Fruit fly (Drosophila melanogaster) whole organism, wandering third instar larva: ENCODE results near the gene CG6693.

Source experiments
- Abd-B ChIP-seq: fragments of >200 bp; optimal IDR thresholded peaks from 2 replicates; lab custom pipeline; 2017; ENCODE audit warnings: missing biosample characterization, missing genetic modification characterization
- CG32264 ChIP-seq: fragments of 200-800 bp; sonication (Bioruptor generic); optimal IDR thresholded peaks from 2 replicates; lab custom pipeline; 2016; ENCODE audit warnings: missing biosample characterization, missing genetic modification characterization
- CG9705 ChIP-seq: fragments of 200-800 bp; sonication (Bioruptor generic); optimal IDR thresholded peaks from 2 replicates; lab custom pipeline; 2018; ENCODE audit warnings: missing biosample characterization, mild to moderate bottlenecking, missing genetic modification characterization
- CrebA ChIP-seq: fragments of 200-800 bp; sonication (Bioruptor generic); optimal IDR thresholded peaks from 2 replicates; lab custom pipeline; 2016; ENCODE audit warnings: missing biosample characterization, mild to moderate bottlenecking, missing genetic modification characterization, borderline replicate concordance
- Dfd ChIP-seq: fragments of >200 bp; optimal IDR thresholded peaks from 2 replicates; lab custom pipeline; 2017; ENCODE audit warnings: missing biosample characterization, missing genetic modification characterization
- Dif ChIP-seq: fragments of 200-275, 200-300 bp; sonication (Bioruptor generic); optimal IDR thresholded peaks from 2 replicates; lab custom pipeline; 2018; ENCODE audit warnings: missing biosample characterization, missing genetic modification characterization; ENCODE audit not compliant: partially characterized antibody
- GATAd ChIP-seq: sonication (Bioruptor generic); optimal IDR thresholded peaks from 2 replicates; lab custom pipeline; 2016; ENCODE audit warnings: missing biosample characterization, missing genetic modification characterization
- HLH106 ChIP-seq: fragments of 200-800 bp; optimal IDR thresholded peaks from 3 replicates; lab custom pipeline; 2019; ENCODE audit warnings: missing biosample characterization, mild to moderate bottlenecking, missing genetic modification characterization, moderate library complexity
- Hnf4 ChIP-seq: fragments of 200-800 bp; sonication (Bioruptor generic); optimal IDR thresholded peaks from 2 replicates; lab custom pipeline; 2016; ENCODE audit warnings: missing biosample characterization, mild to moderate bottlenecking, missing genetic modification characterization
- Hr78 ChIP-seq: fragments of >200 bp; optimal IDR thresholded peaks from 2 replicates; lab custom pipeline; 2017; ENCODE audit warnings: missing biosample characterization, missing genetic modification characterization
- Jra ChIP-seq: sonication (Bioruptor generic); optimal IDR thresholded peaks from 2 replicates; lab custom pipeline; 2016; ENCODE audit warnings: missing biosample characterization, missing genetic modification characterization
- Mio ChIP-seq: sonication (Bioruptor generic); optimal IDR thresholded peaks from 2 replicates; lab custom pipeline; 2016; ENCODE audit warnings: missing biosample characterization, missing genetic modification characterization
- Myc ChIP-seq: fragments of >200 bp; optimal IDR thresholded peaks from 2 replicates; lab custom pipeline; 2017
- N ChIP-seq: fragments of >200 bp; optimal IDR thresholded peaks from 2 replicates; lab custom pipeline; 2018; ENCODE audit warnings: missing biosample characterization, missing external identifiers, missing genetic modification characterization
- OdsH ChIP-seq: fragments of 200-800 bp; sonication (Bioruptor generic); optimal IDR thresholded peaks from 2 replicates; lab custom pipeline; 2016; ENCODE audit warnings: missing biosample characterization, mild to moderate bottlenecking, missing genetic modification characterization
- Sp1 ChIP-seq: fragments of 200-800 bp; sonication (Bioruptor generic); optimal IDR thresholded peaks from 3 replicates; lab custom pipeline; 2019; ENCODE audit warnings: missing biosample characterization, mild to moderate bottlenecking, missing genetic modification characterization, moderate library complexity
- Vsx2 ChIP-seq: fragments of 200-300, 225-300 bp; sonication (Bioruptor generic); optimal IDR thresholded peaks from 2 replicates; lab custom pipeline; 2018; ENCODE audit warnings: missing biosample characterization, missing genetic modification characterization; ENCODE audit not compliant: partially characterized antibody
- br ChIP-seq: fragments of 200-800 bp; sonication (Bioruptor generic); optimal IDR thresholded peaks from 2 replicates; lab custom pipeline; 2016; ENCODE audit warnings: missing biosample characterization, missing genetic modification characterization
- brk ChIP-seq: fragments of 200-800 bp; sonication (Bioruptor generic); optimal IDR thresholded peaks from 2 replicates; lab custom pipeline; 2016; ENCODE audit warnings: missing biosample characterization, mild to moderate bottlenecking, missing genetic modification characterization
- dl ChIP-seq, 2 experiments: fragments of 175-275, 200-275 bp in 1 of 2; fragments of 200-275 bp in 1 of 2; sonication (Bioruptor generic); optimal IDR thresholded peaks; lab custom pipeline; 2018; ENCODE audit warnings: mild to moderate bottlenecking in 2 of 2, missing biosample characterization in 2 of 2, missing genetic modification characterization in 2 of 2, moderate library complexity in 2 of 2; ENCODE audit not compliant: partially characterized antibody in 2 of 2, insufficient read depth in 1 of 2
- dmrt93B ChIP-seq: fragments of 200-800 bp; sonication (Bioruptor generic); optimal IDR thresholded peaks from 2 replicates; lab custom pipeline; 2018; ENCODE audit warnings: missing biosample characterization, mild to moderate bottlenecking, missing genetic modification characterization
- ey ChIP-seq: fragments of 200-800 bp; sonication (Bioruptor generic); optimal IDR thresholded peaks from 2 replicates; lab custom pipeline; 2016; ENCODE audit warnings: missing biosample characterization, missing genetic modification characterization
- foxo ChIP-seq, 2 experiments: fragments of 200-800 bp; sonication (Bioruptor generic); optimal IDR thresholded peaks; 2 replicates in 1 of 2; 3 replicates in 1 of 2; lab custom pipeline; 2016 to 2017; ENCODE audit warnings: missing biosample characterization in 2 of 2, missing genetic modification characterization in 2 of 2
- fru ChIP-seq: fragments of 200-800 bp; sonication (Bioruptor generic); optimal IDR thresholded peaks from 3 replicates; lab custom pipeline; 2016; ENCODE audit warnings: missing biosample characterization, mild to moderate bottlenecking, missing genetic modification characterization
- h ChIP-seq: fragments of 200-800 bp; sonication (Bioruptor generic); optimal IDR thresholded peaks from 3 replicates; lab custom pipeline; 2016; ENCODE audit warnings: missing biosample characterization, mild to moderate bottlenecking, missing genetic modification characterization
- jim ChIP-seq: fragments of 175-275, 200-325 bp; sonication (Bioruptor generic); optimal IDR thresholded peaks from 2 replicates; lab custom pipeline; 2016; ENCODE audit warnings: missing biosample characterization, mild to moderate bottlenecking, missing genetic modification characterization
- lola ChIP-seq: fragments of >200 bp; optimal IDR thresholded peaks from 2 replicates; lab custom pipeline; 2017; ENCODE audit warnings: missing biosample characterization, missing genetic modification characterization
- pan ChIP-seq: fragments of >200 bp; optimal IDR thresholded peaks from 2 replicates; lab custom pipeline; 2017
- psq ChIP-seq: fragments of 200-800 bp; sonication (Bioruptor generic); optimal IDR thresholded peaks from 3 replicates; lab custom pipeline; 2017; ENCODE audit warnings: missing biosample characterization, mild to moderate bottlenecking, missing genetic modification characterization, moderate library complexity
- sage ChIP-seq: fragments of 200-800 bp; sonication (Bioruptor generic); optimal IDR thresholded peaks from 2 replicates; lab custom pipeline; 2016; ENCODE audit warnings: missing biosample characterization, mild to moderate bottlenecking, missing genetic modification characterization
- sv ChIP-seq: fragments of 200-800 bp; sonication (Bioruptor generic); optimal IDR thresholded peaks from 3 replicates; lab custom pipeline; 2016; ENCODE audit warnings: missing biosample characterization, missing genetic modification characterization
- tai ChIP-seq: sonication (Bioruptor generic); optimal IDR thresholded peaks from 2 replicates; lab custom pipeline; 2016; ENCODE audit warnings: missing biosample characterization, missing genetic modification characterization
- usp ChIP-seq: fragments of >200 bp; optimal IDR thresholded peaks from 2 replicates; lab custom pipeline; 2017; ENCODE audit warnings: missing biosample characterization, missing genetic modification characterization
- woc ChIP-seq: sonication (Bioruptor generic); optimal IDR thresholded peaks from 2 replicates; lab custom pipeline; 2016; ENCODE audit warnings: missing biosample characterization, mild to moderate bottlenecking, missing genetic modification characterization

The CG6693 gene

dm6 chr3R:11195792-11196191 is 25.6 kb downstream of the CG6693 start, which contains the start of gene CG18577:
TSS of gene CG18577 (plus strand) at chr3R:11196092.
- TF ChIP-seq dmrt93B (GFP tag; lab: Kevin White, UChicago) (no peak), br (GFP tag; lab: Kevin White, UChicago) (no peak), N (no peak), sv (GFP tag; lab: Kevin White, UChicago) (no peak), tai (GFP tag; lab: Kevin White, UChicago) (no peak), sage (GFP tag; lab: Kevin White, UChicago) (no peak), fru (no peak), foxo (GFP tag; optimal IDR thresholded peaks at IDR 0.05; lab: Kevin White, UChicago) (no peak), Sp1 (GFP tag; lab: Kevin White, UChicago) (no peak), CG32264 (GFP tag; lab: Kevin White, UChicago) (no peak), pan (lab: Kevin White, UChicago) (no peak), CG9705 (GFP tag; lab: Kevin White, UChicago) (no peak), jim (GFP tag; lab: Kevin White, UChicago) (no peak)

dm6 chr3R:11178300-11178699 is 43.1 kb downstream of the CG6693 start:
- no peak for TF ChIP-seq lola (GFP tag; lab: Kevin White, UChicago)
- no peak for TF ChIP-seq GATAd
- no peak for TF ChIP-seq brk
- TF ChIP-seq foxo (GFP tag; optimal IDR thresholded peaks at IDR 0.05; lab: Kevin White, UChicago): no peak
- TF ChIP-seq sv (GFP tag; lab: Kevin White, UChicago): no peak

dm6 chr3R:11177579-11177978 is 43.9 kb downstream of the CG6693 start:
- no peak for TF ChIP-seq Mio
- no peak for TF ChIP-seq pan (lab: Kevin White, UChicago)
- no peak for TF ChIP-seq Abd-B
- TF ChIP-seq dl (GFP tag; optimal IDR thresholded peaks at IDR 0.05; lab: Kevin White, UChicago; ENCODE audit: insufficient read depth in 1 of 2, partially characterized antibody in 2 of 2): no peak
- TF ChIP-seq woc: no peak
- no peak for TF ChIP-seq ey (GFP tag; lab: Kevin White, UChicago)
- no peak for TF ChIP-seq Dfd (GFP tag; lab: Kevin White, UChicago)
- TF ChIP-seq Hr78 (GFP tag; lab: Kevin White, UChicago): no peak
- no peak for TF ChIP-seq Myc (lab: Kevin White, UChicago)
- TF ChIP-seq usp (GFP tag; lab: Kevin White, UChicago): no peak
- no peak for TF ChIP-seq jim (GFP tag; lab: Kevin White, UChicago)
- no peak for TF ChIP-seq psq (GFP tag; lab: Kevin White, UChicago)
- TF ChIP-seq Sp1 (GFP tag; lab: Kevin White, UChicago): no peak

- TF ChIP-seq psq (GFP tag; lab: Kevin White, UChicago) (no peak), dl (GFP tag; optimal IDR thresholded peaks at IDR 0.05; lab: Kevin White, UChicago; ENCODE audit: insufficient read depth in 1 of 2, partially characterized antibody in 2 of 2) (no peak), Hr78 (GFP tag; lab: Kevin White, UChicago) (no peak), jim (GFP tag; lab: Kevin White, UChicago) (no peak), Vsx2 (GFP tag; lab: Kevin White, UChicago) (no peak), sv (GFP tag; lab: Kevin White, UChicago) (no peak), pan (lab: Kevin White, UChicago) (no peak), br (GFP tag; lab: Kevin White, UChicago) (no peak), OdsH (GFP tag; lab: Kevin White, UChicago) (no peak), CG9705 (GFP tag; lab: Kevin White, UChicago) (no peak), lola (GFP tag; lab: Kevin White, UChicago) (no peak), Dif (GFP tag; lab: Kevin White, UChicago) (no peak), brk (no peak)
Measured at dm6 chr3R:11175777-11176176, 45.7 kb downstream of the CG6693 start.

dm6 chr3R:11175308-11175707 is 46.1 kb downstream of the CG6693 start, which contains the start of the genes Ugt304A1 and Ugt303A1:
TSS of gene Ugt304A1 (minus strand) at chr3R:11175408.
TSS of gene Ugt303A1 (plus strand) at chr3R:11175529.
- no peak for TF ChIP-seq h (GFP tag; lab: Kevin White, UChicago)
- no peak for TF ChIP-seq lola (GFP tag; lab: Kevin White, UChicago)
- TF ChIP-seq Myc (lab: Kevin White, UChicago): no peak
- TF ChIP-seq Dfd (GFP tag; lab: Kevin White, UChicago): no peak
- TF ChIP-seq Hnf4 (GFP tag; lab: Kevin White, UChicago): no peak
- TF ChIP-seq HLH106 (tag; lab: Kevin White, UChicago): no peak
- no peak for TF ChIP-seq Jra
- TF ChIP-seq Vsx2 (GFP tag; lab: Kevin White, UChicago): no peak
- TF ChIP-seq N: no peak
- no peak for TF ChIP-seq CrebA (GFP tag; lab: Kevin White, UChicago)
- no peak for TF ChIP-seq fru
- no peak for TF ChIP-seq woc
- no peak for TF ChIP-seq GATAd
- TF ChIP-seq sv (GFP tag; lab: Kevin White, UChicago): no peak
- TF ChIP-seq Hr78 (GFP tag; lab: Kevin White, UChicago): no peak
- no peak for TF ChIP-seq tai (GFP tag; lab: Kevin White, UChicago)
- TF ChIP-seq Dif (GFP tag; lab: Kevin White, UChicago): no peak
- no peak for TF ChIP-seq Mio
- TF ChIP-seq CG32264 (GFP tag; lab: Kevin White, UChicago): no peak
- no peak for TF ChIP-seq br (GFP tag; lab: Kevin White, UChicago)
